Worm (Caenorhabditis elegans): ENCODE results near the gene sri-4.

ce11 chrV:724470-724890 lies 23.7 kb upstream of the sri-4 start:
- TF ChIP-seq him-1 (tag; optimal IDR thresholded peaks at IDR 0.05) (no peak), W03F9.2 (tag; optimal IDR thresholded peaks at IDR 0.05) (no peak)

Measured in whole organism, L4/young adult.